Fruit fly (Drosophila melanogaster): ENCODE measurements around the gene Nlg3.
A peak's percentile ranks its signal among the peaks of the same experiment; 100 is the strongest.

The Nlg3 gene

DNA sequence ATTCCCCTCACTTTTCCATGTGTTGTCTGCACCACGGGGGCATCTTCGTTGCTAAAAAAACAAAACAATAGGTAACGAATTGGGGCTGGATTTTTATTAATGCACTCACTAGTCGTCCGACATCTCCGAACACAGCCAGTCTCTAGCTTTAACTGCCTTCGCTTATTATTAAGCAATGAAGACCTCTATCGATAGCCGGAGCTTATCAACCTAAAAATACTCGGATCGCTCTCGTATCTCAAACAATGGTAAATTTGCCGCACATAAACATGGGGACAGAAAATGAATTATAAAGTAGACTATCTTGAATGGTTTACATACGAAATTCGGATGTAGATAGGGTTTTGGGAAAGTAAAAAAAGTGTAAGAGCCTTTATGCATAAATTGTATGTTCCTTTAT lies 100.8 kb downstream of the Nlg3 start, which contains the start of gene alpha-Est4:
TSS of gene alpha-Est4 (minus strand) at position 181 of the 400 bp plus-strand sequence.
- TF ChIP-seq Asciz (GFP tag; optimal IDR thresholded peaks at IDR 0.05), result no peak
- no peak for TF ChIP-seq CG8765 (GFP tag; IDR thresholded peaks at IDR 0.05)
- TF ChIP-seq CG8388 (GFP tag; optimal IDR thresholded peaks at IDR 0.05), result no peak
- TF ChIP-seq hkb (optimal IDR thresholded peaks at IDR 0.05), result no peak
- no peak for TF ChIP-seq hkb (GFP tag; IDR thresholded peaks at IDR 0.05)
- TF ChIP-seq Mrtf (GFP tag; IDR thresholded peaks at IDR 0.05), result no peak
- no peak for TF ChIP-seq CG11456 (GFP tag; IDR thresholded peaks at IDR 0.05)
- no peak for TF ChIP-seq CG10366 (GFP tag; IDR thresholded peaks at IDR 0.05)
- peak; percentile 36 for TF ChIP-seq sug (tag; optimal IDR thresholded peaks at IDR 0.05)
- peak; percentile 60 for TF ChIP-seq mirr (GFP tag; optimal IDR thresholded peaks at IDR 0.05)
- no peak for TF ChIP-seq Dll (GFP tag; IDR thresholded peaks at IDR 0.05; ENCODE audit: partially characterized antibody)
- peak; percentile 39 for TF ChIP-seq grn (GFP tag; optimal IDR thresholded peaks at IDR 0.05)
- no peak for TF ChIP-seq CG4707 (GFP tag; optimal IDR thresholded peaks at IDR 0.05)
- no peak for TF ChIP-seq Mad (GFP tag; optimal IDR thresholded peaks at IDR 0.05)
- no peak for TF ChIP-seq Sox100B (GFP tag; optimal IDR thresholded peaks at IDR 0.05)
- peak; percentile 81 for TF ChIP-seq exex (tag; optimal IDR thresholded peaks at IDR 0.05)
- no peak for TF ChIP-seq CG10147 (GFP tag; optimal IDR thresholded peaks at IDR 0.05)
- no peak for TF ChIP-seq CG2712 (tag; optimal IDR thresholded peaks at IDR 0.05)
- no peak for TF ChIP-seq CG14667 (GFP tag; IDR thresholded peaks at IDR 0.05)

DNA sequence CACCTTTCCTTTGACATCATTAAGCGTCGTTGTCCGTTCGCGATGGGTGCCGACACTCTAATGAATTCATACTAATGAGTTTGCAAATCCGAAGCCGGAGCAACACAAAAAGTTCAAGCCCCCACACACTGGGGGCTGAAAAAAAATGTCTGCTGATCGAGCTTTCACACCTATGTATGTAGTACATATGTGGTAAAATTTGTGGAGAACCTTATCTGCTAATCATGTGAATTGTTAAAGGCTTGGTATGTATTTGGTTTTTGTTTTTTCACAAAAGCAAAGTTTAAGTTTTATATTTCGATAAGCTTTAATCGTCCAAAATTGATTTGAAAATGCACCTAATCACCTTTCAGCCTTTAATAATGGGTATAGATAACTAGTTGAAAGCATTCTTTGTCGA lies 103.0 kb downstream of the Nlg3 start, which contains the start of gene alpha-Est5:
TSS of gene alpha-Est5 (minus strand) at position 110 of the 400 bp plus-strand sequence.
- TF ChIP-seq grau (tag; optimal IDR thresholded peaks at IDR 0.05) (no peak), mirr (GFP tag; optimal IDR thresholded peaks at IDR 0.05) (peak; percentile 51), Asciz (GFP tag; optimal IDR thresholded peaks at IDR 0.05) (no peak), CG10462 (GFP tag; optimal IDR thresholded peaks at IDR 0.05) (no peak), h (optimal IDR thresholded peaks at IDR 0.05) (no peak), sd (tag; optimal IDR thresholded peaks at IDR 0.05) (peak; percentile 71), CG34376 (GFP tag; optimal IDR thresholded peaks at IDR 0.05) (peak; percentile 52), exex (tag; optimal IDR thresholded peaks at IDR 0.05) (peak; percentile 98), CG8290 (GFP tag; optimal IDR thresholded peaks at IDR 0.05) (no peak), CG8290 (tag; optimal IDR thresholded peaks at IDR 0.05) (no peak), CG18599 (GFP tag; optimal IDR thresholded peaks at IDR 0.05) (no peak), Hmr (GFP tag; optimal IDR thresholded peaks at IDR 0.05) (peak; percentile 1), B-H2 (GFP tag; optimal IDR thresholded peaks at IDR 0.05) (peak; percentile 8), Chrac-16 (GFP tag; optimal IDR thresholded peaks at IDR 0.05) (no peak), ara (GFP tag; IDR thresholded peaks at IDR 0.05) (no peak), sug (tag; optimal IDR thresholded peaks at IDR 0.05) (peak; percentile 53), Gsc (GFP tag; IDR thresholded peaks at IDR 0.05) (no peak), row (GFP tag; IDR thresholded peaks at IDR 0.05) (no peak), grn (GFP tag; optimal IDR thresholded peaks at IDR 0.05) (peak; percentile 40), H15 (GFP tag; IDR thresholded peaks at IDR 0.05) (no peak), CG15514 (GFP tag; optimal IDR thresholded peaks at IDR 0.05) (peak; percentile 2), Usf (GFP tag; optimal IDR thresholded peaks at IDR 0.05) (no peak)

DNA sequence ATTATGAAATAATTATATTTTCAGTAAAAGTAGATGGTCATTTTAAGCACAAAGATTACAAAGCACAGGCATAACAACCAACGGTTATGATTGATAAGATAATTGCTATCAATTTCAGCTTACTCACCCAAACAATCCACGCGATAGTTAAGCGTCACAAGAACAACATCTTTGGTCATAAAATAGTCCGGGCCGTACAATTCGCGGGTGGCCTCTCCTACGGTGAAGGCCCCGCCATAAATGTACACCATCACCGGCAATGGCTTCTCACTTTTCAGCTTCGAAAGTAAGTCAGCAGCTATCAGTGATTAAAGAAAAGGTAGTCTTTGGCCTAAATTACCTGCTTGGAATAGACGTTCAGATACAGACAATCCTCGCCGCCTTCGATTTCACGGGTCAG lies 103.6 kb downstream of the Nlg3 start:
- TF ChIP-seq Jarid2 (GFP tag; optimal IDR thresholded peaks at IDR 0.05) (no peak), exex (tag; optimal IDR thresholded peaks at IDR 0.05) (peak; percentile 79), CG14441 (GFP tag; IDR thresholded peaks at IDR 0.05) (no peak), Ets65A (GFP tag) (peak; percentile 23), sug (tag; optimal IDR thresholded peaks at IDR 0.05) (peak; percentile 92)

All from whole organism, embryonic.